Fruit fly (Drosophila melanogaster) whole organism, wandering third instar larva: Measurements from ENCODE around the gene CG15368.
A peak's percentile ranks its signal among the peaks of the same experiment; 100 is the strongest.

ENCODE experiments used
- Abd-B ChIP-seq: fragments of >200 bp; optimal IDR thresholded peaks from 2 replicates; lab custom pipeline; 2017; ENCODE audit warnings: missing biosample characterization, missing genetic modification characterization
- CG32264 ChIP-seq: fragments of 200-800 bp; sonication (Bioruptor generic); optimal IDR thresholded peaks from 2 replicates; lab custom pipeline; 2016; ENCODE audit warnings: missing biosample characterization, missing genetic modification characterization
- CG9705 ChIP-seq: fragments of 200-800 bp; sonication (Bioruptor generic); optimal IDR thresholded peaks from 2 replicates; lab custom pipeline; 2018; ENCODE audit warnings: missing biosample characterization, mild to moderate bottlenecking, missing genetic modification characterization
- CrebA ChIP-seq: fragments of 200-800 bp; sonication (Bioruptor generic); optimal IDR thresholded peaks from 2 replicates; lab custom pipeline; 2016; ENCODE audit warnings: missing biosample characterization, mild to moderate bottlenecking, missing genetic modification characterization, borderline replicate concordance
- Dfd ChIP-seq: fragments of >200 bp; optimal IDR thresholded peaks from 2 replicates; lab custom pipeline; 2017; ENCODE audit warnings: missing biosample characterization, missing genetic modification characterization
- Dif ChIP-seq: fragments of 200-275, 200-300 bp; sonication (Bioruptor generic); optimal IDR thresholded peaks from 2 replicates; lab custom pipeline; 2018; ENCODE audit warnings: missing biosample characterization, missing genetic modification characterization; ENCODE audit not compliant: partially characterized antibody
- GATAd ChIP-seq: sonication (Bioruptor generic); optimal IDR thresholded peaks from 2 replicates; lab custom pipeline; 2016; ENCODE audit warnings: missing biosample characterization, missing genetic modification characterization
- HLH106 ChIP-seq: fragments of 200-800 bp; optimal IDR thresholded peaks from 3 replicates; lab custom pipeline; 2019; ENCODE audit warnings: missing biosample characterization, mild to moderate bottlenecking, missing genetic modification characterization, moderate library complexity
- Hnf4 ChIP-seq: fragments of 200-800 bp; sonication (Bioruptor generic); optimal IDR thresholded peaks from 2 replicates; lab custom pipeline; 2016; ENCODE audit warnings: missing biosample characterization, mild to moderate bottlenecking, missing genetic modification characterization
- Hr78 ChIP-seq: fragments of >200 bp; optimal IDR thresholded peaks from 2 replicates; lab custom pipeline; 2017; ENCODE audit warnings: missing biosample characterization, missing genetic modification characterization
- Hr83 ChIP-seq: fragments of 200-300 bp; sonication (Bioruptor generic); optimal IDR thresholded peaks from 2 replicates; lab custom pipeline; 2016; ENCODE audit warnings: missing biosample characterization, mild to moderate bottlenecking, missing genetic modification characterization, moderate library complexity; ENCODE audit not compliant: poor library complexity, severe bottlenecking
- Jra ChIP-seq: sonication (Bioruptor generic); optimal IDR thresholded peaks from 2 replicates; lab custom pipeline; 2016; ENCODE audit warnings: missing biosample characterization, missing genetic modification characterization
- Mio ChIP-seq: sonication (Bioruptor generic); optimal IDR thresholded peaks from 2 replicates; lab custom pipeline; 2016; ENCODE audit warnings: missing biosample characterization, missing genetic modification characterization
- Myc ChIP-seq: fragments of >200 bp; optimal IDR thresholded peaks from 2 replicates; lab custom pipeline; 2017
- N ChIP-seq: fragments of >200 bp; optimal IDR thresholded peaks from 2 replicates; lab custom pipeline; 2018; ENCODE audit warnings: missing biosample characterization, missing external identifiers, missing genetic modification characterization
- OdsH ChIP-seq: fragments of 200-800 bp; sonication (Bioruptor generic); optimal IDR thresholded peaks from 2 replicates; lab custom pipeline; 2016; ENCODE audit warnings: missing biosample characterization, mild to moderate bottlenecking, missing genetic modification characterization
- Rel ChIP-seq, 2 experiments: fragments of 200-800 bp; sonication (Bioruptor generic) in 1 of 2; optimal IDR thresholded peaks; 2 replicates in 1 of 2; 3 replicates in 1 of 2; lab custom pipeline; 2016 to 2019; ENCODE audit warnings: mild to moderate bottlenecking in 2 of 2, missing biosample characterization in 2 of 2, missing genetic modification characterization in 2 of 2, moderate library complexity in 1 of 2
- Sp1 ChIP-seq: fragments of 200-800 bp; sonication (Bioruptor generic); optimal IDR thresholded peaks from 3 replicates; lab custom pipeline; 2019; ENCODE audit warnings: missing biosample characterization, mild to moderate bottlenecking, missing genetic modification characterization, moderate library complexity
- Vsx2 ChIP-seq: fragments of 200-300, 225-300 bp; sonication (Bioruptor generic); optimal IDR thresholded peaks from 2 replicates; lab custom pipeline; 2018; ENCODE audit warnings: missing biosample characterization, missing genetic modification characterization; ENCODE audit not compliant: partially characterized antibody
- br ChIP-seq: fragments of 200-800 bp; sonication (Bioruptor generic); optimal IDR thresholded peaks from 2 replicates; lab custom pipeline; 2016; ENCODE audit warnings: missing biosample characterization, missing genetic modification characterization
- brk ChIP-seq: fragments of 200-800 bp; sonication (Bioruptor generic); optimal IDR thresholded peaks from 2 replicates; lab custom pipeline; 2016; ENCODE audit warnings: missing biosample characterization, mild to moderate bottlenecking, missing genetic modification characterization
- dl ChIP-seq, 2 experiments: fragments of 175-275, 200-275 bp in 1 of 2; fragments of 200-275 bp in 1 of 2; sonication (Bioruptor generic); optimal IDR thresholded peaks; lab custom pipeline; 2018; ENCODE audit warnings: mild to moderate bottlenecking in 2 of 2, missing biosample characterization in 2 of 2, missing genetic modification characterization in 2 of 2, moderate library complexity in 2 of 2; ENCODE audit not compliant: partially characterized antibody in 2 of 2, insufficient read depth in 1 of 2
- dmrt93B ChIP-seq: fragments of 200-800 bp; sonication (Bioruptor generic); optimal IDR thresholded peaks from 2 replicates; lab custom pipeline; 2018; ENCODE audit warnings: missing biosample characterization, mild to moderate bottlenecking, missing genetic modification characterization
- dsf ChIP-seq: sonication (Bioruptor generic); optimal IDR thresholded peaks from 2 replicates; lab custom pipeline; 2016; ENCODE audit warnings: missing biosample characterization, missing genetic modification characterization, borderline replicate concordance
- ey ChIP-seq: fragments of 200-800 bp; sonication (Bioruptor generic); optimal IDR thresholded peaks from 2 replicates; lab custom pipeline; 2016; ENCODE audit warnings: missing biosample characterization, missing genetic modification characterization
- foxo ChIP-seq, 2 experiments: fragments of 200-800 bp; sonication (Bioruptor generic); optimal IDR thresholded peaks; 2 replicates in 1 of 2; 3 replicates in 1 of 2; lab custom pipeline; 2016 to 2017; ENCODE audit warnings: missing biosample characterization in 2 of 2, missing genetic modification characterization in 2 of 2
- fru ChIP-seq: fragments of 200-800 bp; sonication (Bioruptor generic); optimal IDR thresholded peaks from 3 replicates; lab custom pipeline; 2016; ENCODE audit warnings: missing biosample characterization, mild to moderate bottlenecking, missing genetic modification characterization
- h ChIP-seq: fragments of 200-800 bp; sonication (Bioruptor generic); optimal IDR thresholded peaks from 3 replicates; lab custom pipeline; 2016; ENCODE audit warnings: missing biosample characterization, mild to moderate bottlenecking, missing genetic modification characterization
- jim ChIP-seq: fragments of 175-275, 200-325 bp; sonication (Bioruptor generic); optimal IDR thresholded peaks from 2 replicates; lab custom pipeline; 2016; ENCODE audit warnings: missing biosample characterization, mild to moderate bottlenecking, missing genetic modification characterization
- lola ChIP-seq: fragments of >200 bp; optimal IDR thresholded peaks from 2 replicates; lab custom pipeline; 2017; ENCODE audit warnings: missing biosample characterization, missing genetic modification characterization
- pan ChIP-seq: fragments of >200 bp; optimal IDR thresholded peaks from 2 replicates; lab custom pipeline; 2017
- psq ChIP-seq: fragments of 200-800 bp; sonication (Bioruptor generic); optimal IDR thresholded peaks from 3 replicates; lab custom pipeline; 2017; ENCODE audit warnings: missing biosample characterization, mild to moderate bottlenecking, missing genetic modification characterization, moderate library complexity
- rgr ChIP-seq: fragments of 200-800 bp; sonication (Bioruptor generic); optimal IDR thresholded peaks from 3 replicates; lab custom pipeline; 2016; ENCODE audit warnings: missing biosample characterization, mild to moderate bottlenecking, missing genetic modification characterization
- sage ChIP-seq: fragments of 200-800 bp; sonication (Bioruptor generic); optimal IDR thresholded peaks from 2 replicates; lab custom pipeline; 2016; ENCODE audit warnings: missing biosample characterization, mild to moderate bottlenecking, missing genetic modification characterization
- sv ChIP-seq: fragments of 200-800 bp; sonication (Bioruptor generic); optimal IDR thresholded peaks from 3 replicates; lab custom pipeline; 2016; ENCODE audit warnings: missing biosample characterization, missing genetic modification characterization
- tai ChIP-seq: sonication (Bioruptor generic); optimal IDR thresholded peaks from 2 replicates; lab custom pipeline; 2016; ENCODE audit warnings: missing biosample characterization, missing genetic modification characterization
- usp ChIP-seq: fragments of >200 bp; optimal IDR thresholded peaks from 2 replicates; lab custom pipeline; 2017; ENCODE audit warnings: missing biosample characterization, missing genetic modification characterization
- woc ChIP-seq: sonication (Bioruptor generic); optimal IDR thresholded peaks from 2 replicates; lab custom pipeline; 2016; ENCODE audit warnings: missing biosample characterization, mild to moderate bottlenecking, missing genetic modification characterization

The CG15368 gene

dm6 chrX:9200234-9200633, 15.4 kb upstream of the CG15368 start:
- no peak for TF ChIP-seq Rel (GFP tag; optimal IDR thresholded peaks at IDR 0.05; lab: Kevin White, UChicago)
- peak; percentile 79 for TF ChIP-seq Rel (tag; optimal IDR thresholded peaks at IDR 0.05; lab: Kevin White, UChicago)
- TF ChIP-seq Vsx2 (GFP tag; lab: Kevin White, UChicago): no peak
- no peak for TF ChIP-seq woc (GFP tag; lab: Kevin White, UChicago)
- TF ChIP-seq psq (GFP tag; lab: Kevin White, UChicago): no peak
- TF ChIP-seq br (GFP tag; lab: Kevin White, UChicago): no peak
- no peak for TF ChIP-seq jim (GFP tag; lab: Kevin White, UChicago)

- TF ChIP-seq jim (GFP tag; lab: Kevin White, UChicago): no peak
- no peak for TF ChIP-seq Hnf4
- TF ChIP-seq Jra (GFP tag; lab: Kevin White, UChicago): no peak
- TF ChIP-seq Rel (GFP tag; optimal IDR thresholded peaks at IDR 0.05; lab: Kevin White, UChicago): no peak
- no peak for TF ChIP-seq Rel (tag; optimal IDR thresholded peaks at IDR 0.05; lab: Kevin White, UChicago)
- TF ChIP-seq fru (GFP tag; lab: Kevin White, UChicago): no peak
- TF ChIP-seq ey (GFP tag; lab: Kevin White, UChicago): no peak
- no peak for TF ChIP-seq Hr83 (GFP tag; lab: Kevin White, UChicago)
- no peak for TF ChIP-seq Sp1 (GFP tag; lab: Kevin White, UChicago)
- no peak for TF ChIP-seq dl (GFP tag; optimal IDR thresholded peaks at IDR 0.05; lab: Kevin White, UChicago; ENCODE audit: insufficient read depth in 1 of 2, partially characterized antibody in 2 of 2)
- TF ChIP-seq dmrt93B: no peak
- no peak for TF ChIP-seq CrebA (GFP tag; lab: Kevin White, UChicago)
- TF ChIP-seq Dif (GFP tag; lab: Kevin White, UChicago): no peak
- TF ChIP-seq sv: no peak
- no peak for TF ChIP-seq sage (GFP tag; lab: Kevin White, UChicago)
- TF ChIP-seq Myc (lab: Kevin White, UChicago): no peak
- TF ChIP-seq woc (GFP tag; lab: Kevin White, UChicago): no peak
- no peak for TF ChIP-seq Mio (GFP tag; lab: Kevin White, UChicago)
- no peak for TF ChIP-seq Abd-B (GFP tag; lab: Kevin White, UChicago)
- TF ChIP-seq Vsx2 (GFP tag; lab: Kevin White, UChicago): no peak
- TF ChIP-seq N (GFP tag; lab: Kevin White, UChicago): no peak
Measured at dm6 chrX:9201080-9201479, 14.5 kb upstream of the CG15368 start.

dm6 chrX:9201866-9202681, 13.5 kb upstream of the CG15368 start:
- no peak for TF ChIP-seq br (GFP tag; lab: Kevin White, UChicago)
- no peak for TF ChIP-seq ey (GFP tag; lab: Kevin White, UChicago)
- TF ChIP-seq tai: no peak
- peak; percentile 14 for TF ChIP-seq h (GFP tag; lab: Kevin White, UChicago)
- TF ChIP-seq Jra (GFP tag; lab: Kevin White, UChicago): no peak
- no peak for TF ChIP-seq OdsH
- no peak for TF ChIP-seq brk (GFP tag; lab: Kevin White, UChicago)
- peak; percentile 21 for TF ChIP-seq fru (GFP tag; lab: Kevin White, UChicago)
- TF ChIP-seq dsf (GFP tag; lab: Kevin White, UChicago): no peak
- TF ChIP-seq psq (GFP tag; lab: Kevin White, UChicago): peak; percentile 29
- TF ChIP-seq lola: no peak
- TF ChIP-seq GATAd (GFP tag; lab: Kevin White, UChicago): no peak
- TF ChIP-seq N (GFP tag; lab: Kevin White, UChicago): no peak
- TF ChIP-seq Hr78 (GFP tag; lab: Kevin White, UChicago): no peak
- TF ChIP-seq dmrt93B: no peak
- no peak for TF ChIP-seq dl (GFP tag; optimal IDR thresholded peaks at IDR 0.05; lab: Kevin White, UChicago; ENCODE audit: insufficient read depth in 1 of 2, partially characterized antibody in 2 of 2)
- no peak for TF ChIP-seq Rel (GFP tag; optimal IDR thresholded peaks at IDR 0.05; lab: Kevin White, UChicago)
- TF ChIP-seq Rel (tag; optimal IDR thresholded peaks at IDR 0.05; lab: Kevin White, UChicago): no peak
- TF ChIP-seq Mio (GFP tag; lab: Kevin White, UChicago): no peak
- no peak for TF ChIP-seq CG9705
- no peak for TF ChIP-seq sage (GFP tag; lab: Kevin White, UChicago)
- no peak for TF ChIP-seq Vsx2 (GFP tag; lab: Kevin White, UChicago)
- TF ChIP-seq Dfd (GFP tag; lab: Kevin White, UChicago): no peak
- peak; percentile 44 for TF ChIP-seq rgr (GFP tag; lab: Kevin White, UChicago)
- TF ChIP-seq foxo (GFP tag; optimal IDR thresholded peaks at IDR 0.05; lab: Kevin White, UChicago): peak in 1 of 2 experiments; percentile 5
- TF ChIP-seq Hnf4: no peak
- TF ChIP-seq Abd-B (GFP tag; lab: Kevin White, UChicago): no peak
- no peak for TF ChIP-seq CrebA (GFP tag; lab: Kevin White, UChicago)
- TF ChIP-seq sv: peak; percentile 4
- TF ChIP-seq CG32264: no peak
- no peak for TF ChIP-seq jim (GFP tag; lab: Kevin White, UChicago)
- TF ChIP-seq woc (GFP tag; lab: Kevin White, UChicago): no peak
- peak; percentile 44 for TF ChIP-seq HLH106 (tag; lab: Kevin White, UChicago)
- TF ChIP-seq Hr83 (GFP tag; lab: Kevin White, UChicago): no peak
- TF ChIP-seq Dif (GFP tag; lab: Kevin White, UChicago): no peak
- TF ChIP-seq Myc (lab: Kevin White, UChicago): no peak
- no peak for TF ChIP-seq pan
- TF ChIP-seq Sp1 (GFP tag; lab: Kevin White, UChicago): no peak
- TF ChIP-seq usp (GFP tag; lab: Kevin White, UChicago): no peak
